Worm (Caenorhabditis elegans) whole organism, late embryonic: Measurements from ENCODE around the gene F59A7.7.

ENCODE experiments used
- F13H6.1 ChIP-seq: sonication (generic microtip); optimal IDR thresholded peaks from 2 replicates; lab custom pipeline; 2016; ENCODE audit warnings: missing genetic modification characterization, missing compliant biosample characterization
- ama-1 ChIP-seq: fragments of 150-350 bp; optimal IDR thresholded peaks from 2 replicates; lab custom pipeline; 2014
- ceh-24 ChIP-seq: sonication (generic microtip); optimal IDR thresholded peaks from 2 replicates; lab custom pipeline; 2016; ENCODE audit warnings: mild to moderate bottlenecking, missing genetic modification characterization, missing compliant biosample characterization
- ceh-30 ChIP-seq: fragments of 150-350 bp; optimal IDR thresholded peaks from 2 replicates; lab custom pipeline; 2014; ENCODE audit warnings: missing biosample characterization, missing genetic modification characterization
- elt-2 ChIP-seq: sonication (generic microtip); optimal IDR thresholded peaks from 2 replicates; lab custom pipeline; 2016; ENCODE audit warnings: missing genetic modification reagents, missing genetic modification characterization, missing compliant biosample characterization
- madf-2 ChIP-seq: sonication (generic microtip); optimal IDR thresholded peaks from 2 replicates; lab custom pipeline; 2017; ENCODE audit warnings: missing genetic modification characterization, missing compliant biosample characterization
- nhr-11 ChIP-seq: fragments of 150-350 bp; optimal IDR thresholded peaks from 2 replicates; lab custom pipeline; 2014; ENCODE audit warnings: missing biosample characterization, missing genetic modification characterization
- pax-1 ChIP-seq: fragments of 150-350 bp; optimal IDR thresholded peaks from 2 replicates; lab custom pipeline; 2014; ENCODE audit warnings: missing biosample characterization, missing genetic modification characterization
- sox-2 ChIP-seq: fragments of 200-800 bp; sonication (Bioruptor generic); IDR thresholded peaks from 2 replicates; pipeline ENCODE4 v1.3.6; 2022; ENCODE audit warnings: missing genetic modification reagents, missing genetic modification characterization, missing compliant biosample characterization
- tbx-2 ChIP-seq: sonication (generic microtip); optimal IDR thresholded peaks from 2 replicates; lab custom pipeline; 2016; ENCODE audit warnings: missing genetic modification characterization, missing compliant biosample characterization
- unc-42 ChIP-seq: sonication (generic microtip); optimal IDR thresholded peaks from 2 replicates; lab custom pipeline; 2016; ENCODE audit warnings: missing genotype, missing genetic modification characterization, missing compliant biosample characterization
- unc-86 ChIP-seq: sonication (generic microtip); optimal IDR thresholded peaks from 2 replicates; lab custom pipeline; 2016; ENCODE audit warnings: missing genetic modification characterization, missing compliant biosample characterization

ce11 chrV:1992515-1992968 lies 19.3 kb upstream of the F59A7.7 start, which contains the start of gene tnt-4:
- TF ChIP-seq nhr-11 (tag; lab: Kevin White, UChicago) (no peak), madf-2 (tag; lab: Kevin White, UChicago) (no peak), ama-1 (lab: Kevin White, UChicago) (no peak), ceh-30 (tag; lab: Kevin White, UChicago) (no peak), sox-2 (GFP tag; lab: Robert Waterston, UW) (no peak), ceh-24 (tag; lab: Kevin White, UChicago) (no peak), F13H6.1 (no peak), tbx-2 (tag; lab: Kevin White, UChicago) (no peak), unc-42 (no peak), elt-2 (tag; lab: Kevin White, UChicago) (no peak), unc-86 (tag; lab: Kevin White, UChicago) (no peak), pax-1 (tag; lab: Kevin White, UChicago) (no peak)
